Worm (Caenorhabditis elegans) whole organism, young adult: Measurements from ENCODE around the gene sam-4.

Experiments
- B0019.2 ChIP-seq: fragments of 200-800 bp; sonication (Bioruptor generic); conservative IDR thresholded peaks from 2 replicates; pipeline ENCODE4 v1.3.6; 2022; ENCODE audit warnings: missing genetic modification reagents, missing genetic modification characterization, missing compliant biosample characterization
- B0261.1 ChIP-seq: sonication (generic microtip); optimal IDR thresholded peaks from 2 replicates; lab custom pipeline; 2016; ENCODE audit warnings: mild to moderate bottlenecking, missing genetic modification characterization, moderate library complexity, missing compliant biosample characterization
- B0336.3 ChIP-seq: fragments of 200-800 bp; sonication (Bioruptor generic); IDR thresholded peaks from 2 replicates; pipeline ENCODE4 v1.3.6; 2022; ENCODE audit warnings: missing genetic modification characterization, missing compliant biosample characterization
- F39B2.1 ChIP-seq: fragments of 200-800 bp; sonication (Bioruptor generic); IDR thresholded peaks from 2 replicates; pipeline ENCODE4 v1.3.6; 2022; ENCODE audit warnings: missing genetic modification reagents, missing genetic modification characterization, missing compliant biosample characterization
- F49E8.2 ChIP-seq: sonication (generic microtip); optimal IDR thresholded peaks from 3 replicates; lab custom pipeline; 2017; ENCODE audit warnings: missing genetic modification characterization, mild to moderate bottlenecking, missing compliant biosample characterization, antibody characterized with exemption, moderate library complexity; ENCODE audit not compliant: insufficient read depth
- F52B5.7 ChIP-seq: sonication (generic microtip); optimal IDR thresholded peaks from 2 replicates; lab custom pipeline; 2016; ENCODE audit warnings: mild to moderate bottlenecking, missing genetic modification characterization, missing compliant biosample characterization
- F55B11.4 ChIP-seq: sonication (generic microtip); optimal IDR thresholded peaks from 2 replicates; lab custom pipeline; 2016; ENCODE audit warnings: missing compliant biosample characterization, missing genetic modification characterization, borderline replicate concordance; ENCODE audit not compliant: insufficient read depth
- F57A8.1 ChIP-seq: fragments of 200-800 bp; sonication (Bioruptor generic); optimal IDR thresholded peaks from 2 replicates; lab custom pipeline; 2018; ENCODE audit warnings: mild to moderate bottlenecking, missing genetic modification characterization, moderate library complexity, missing compliant biosample characterization
- T26A5.8 ChIP-seq: sonication (generic microtip); optimal IDR thresholded peaks from 2 replicates; lab custom pipeline; 2016; ENCODE audit warnings: missing genetic modification characterization, missing compliant biosample characterization
- Y53G8AR.9 ChIP-seq: fragments of 200-800 bp; sonication (Bioruptor generic); conservative IDR thresholded peaks from 2 replicates; pipeline ENCODE4 v1.3.6; 2022; ENCODE audit warnings: missing genetic modification reagents, missing genetic modification characterization, missing compliant biosample characterization
- aptf-3 ChIP-seq: fragments of 200-800 bp; sonication (Bioruptor generic); IDR thresholded peaks from 2 replicates; pipeline ENCODE4 v1.3.6; 2022; ENCODE audit warnings: missing genetic modification characterization, missing compliant biosample characterization
- athp-1 ChIP-seq: sonication (generic microtip); optimal IDR thresholded peaks from 2 replicates; lab custom pipeline; 2017; ENCODE audit warnings: mild to moderate bottlenecking, missing genetic modification characterization, missing compliant biosample characterization
- attf-5 ChIP-seq: fragments of 200-800 bp; sonication (Bioruptor generic); optimal IDR thresholded peaks from 2 replicates; lab custom pipeline; 2018; ENCODE audit warnings: mild to moderate bottlenecking, missing genetic modification characterization, missing compliant biosample characterization
- attf-6 ChIP-seq: fragments of 200-800 bp; sonication (Bioruptor generic); IDR thresholded peaks from 2 replicates; pipeline ENCODE4 v1.3.6; 2022; ENCODE audit warnings: missing genetic modification reagents, missing genetic modification characterization, missing compliant biosample characterization
- bed-2 ChIP-seq: fragments of 200-800 bp; sonication (Bioruptor generic); IDR thresholded peaks from 2 replicates; pipeline ENCODE4 v1.3.6; 2022; ENCODE audit warnings: missing genetic modification reagents, missing genetic modification characterization, missing compliant biosample characterization
- ccch-3 ChIP-seq: fragments of 200-800 bp; sonication (Bioruptor generic); optimal IDR thresholded peaks from 2 replicates; lab custom pipeline; 2018; ENCODE audit warnings: mild to moderate bottlenecking, missing genetic modification characterization, missing compliant biosample characterization
- cebp-1 ChIP-seq, 2 experiments: fragments of 200-800 bp in 1 of 2; sonication (Bioruptor generic) in 1 of 2; sonication (generic microtip) in 1 of 2; IDR thresholded peaks in 1 of 2; optimal IDR thresholded peaks in 1 of 2; 2 replicates each; pipeline versions ENCODE4 v1.3.6 to Lab custom; 2017 to 2022; ENCODE audit warnings: missing compliant biosample characterization in 2 of 2, missing genetic modification characterization in 2 of 2, mild to moderate bottlenecking in 1 of 2, missing genetic modification reagents in 1 of 2, moderate library complexity in 1 of 2
- ceh-100 ChIP-seq: fragments of 200-800 bp; sonication (Bioruptor generic); IDR thresholded peaks from 2 replicates; pipeline ENCODE4 v1.3.6; 2022; ENCODE audit warnings: missing genetic modification reagents, missing genetic modification characterization, missing compliant biosample characterization
- ceh-91 ChIP-seq: fragments of 200-800 bp; sonication (Bioruptor generic); IDR thresholded peaks from 2 replicates; pipeline ENCODE4 v1.3.6; 2022; ENCODE audit warnings: missing genetic modification reagents, missing genetic modification characterization, missing compliant biosample characterization
- die-1 ChIP-seq: sonication (generic microtip); optimal IDR thresholded peaks from 2 replicates; lab custom pipeline; 2016; ENCODE audit warnings: missing genotype, mild to moderate bottlenecking, missing genetic modification characterization, missing compliant biosample characterization
- dox-1 ChIP-seq: fragments of 200-800 bp; sonication (Bioruptor generic); IDR thresholded peaks from 2 replicates; pipeline ENCODE4 v1.3.6; 2022; ENCODE audit warnings: missing genetic modification reagents, missing genetic modification characterization, missing compliant biosample characterization
- ekl-4 ChIP-seq: fragments of 200-800 bp; sonication (Bioruptor generic); IDR thresholded peaks from 2 replicates; pipeline ENCODE4 v1.3.6; 2022; ENCODE audit warnings: missing genetic modification reagents, missing genetic modification characterization, missing compliant biosample characterization
- ets-4 ChIP-seq: fragments of 200-800 bp; sonication (Bioruptor generic); optimal IDR thresholded peaks from 2 replicates; lab custom pipeline; 2018; ENCODE audit warnings: mild to moderate bottlenecking, missing genetic modification characterization, missing compliant biosample characterization
- hlh-12 ChIP-seq: sonication (generic microtip); optimal IDR thresholded peaks from 2 replicates; lab custom pipeline; 2016; ENCODE audit warnings: missing genetic modification characterization, missing compliant biosample characterization
- hsf-1 ChIP-seq: fragments of 200-800 bp; sonication (Bioruptor generic); IDR thresholded peaks from 2 replicates; pipeline ENCODE4 v1.3.6; 2022; ENCODE audit warnings: missing genetic modification reagents, missing genetic modification characterization, missing compliant biosample characterization
- lag-1 ChIP-seq: fragments of 200-800 bp; sonication (Bioruptor generic); IDR thresholded peaks from 2 replicates; pipeline ENCODE4 v1.3.6; 2022; ENCODE audit warnings: missing genetic modification reagents, missing genetic modification characterization, missing compliant biosample characterization
- let-526 ChIP-seq: fragments of 200-800 bp; sonication (Bioruptor generic); IDR thresholded peaks from 2 replicates; pipeline ENCODE4 v1.3.6; 2022; ENCODE audit warnings: missing genetic modification reagents, missing genetic modification characterization, missing compliant biosample characterization
- lin-26 ChIP-seq: fragments of 200-800 bp; sonication (Bioruptor generic); IDR thresholded peaks from 2 replicates; pipeline ENCODE4 v1.3.6; 2022; ENCODE audit warnings: missing genetic modification reagents, missing genetic modification characterization, missing compliant biosample characterization
- lin-40 ChIP-seq: sonication (generic microtip); optimal IDR thresholded peaks from 2 replicates; lab custom pipeline; 2016; ENCODE audit warnings: missing genetic modification characterization, mild to moderate bottlenecking, missing compliant biosample characterization, missing genotype, missing genetic modification reagents
- lin-54 ChIP-seq: fragments of 200-800 bp; sonication (Bioruptor generic); optimal IDR thresholded peaks from 2 replicates; lab custom pipeline; 2018; ENCODE audit warnings: mild to moderate bottlenecking, missing genetic modification characterization, missing compliant biosample characterization
- madf-10 ChIP-seq: sonication (generic microtip); optimal IDR thresholded peaks from 2 replicates; lab custom pipeline; 2016; ENCODE audit warnings: mild to moderate bottlenecking, missing genetic modification characterization, missing compliant biosample characterization
- madf-3 ChIP-seq: fragments of 200-800 bp; sonication (Bioruptor generic); IDR thresholded peaks from 2 replicates; pipeline ENCODE4 v1.3.6; 2022; ENCODE audit warnings: missing genetic modification reagents, missing genetic modification characterization, missing compliant biosample characterization
- madf-8 ChIP-seq: fragments of 200-800 bp; sonication (Bioruptor generic); conservative IDR thresholded peaks from 2 replicates; pipeline ENCODE4 v1.3.6; 2022; ENCODE audit warnings: missing genetic modification reagents, missing genetic modification characterization, missing compliant biosample characterization
- mxl-1 ChIP-seq: sonication (generic microtip); optimal IDR thresholded peaks from 2 replicates; lab custom pipeline; 2016; ENCODE audit warnings: missing genetic modification characterization, missing compliant biosample characterization
- nhr-179 ChIP-seq: sonication (generic microtip); optimal IDR thresholded peaks from 2 replicates; lab custom pipeline; 2016; ENCODE audit warnings: mild to moderate bottlenecking, missing genetic modification characterization, missing compliant biosample characterization
- pha-4 ChIP-seq: fragments of 150-350 bp; sonication (generic microtip); optimal IDR thresholded peaks from 2 replicates; lab custom pipeline; 2014; ENCODE audit warnings: missing biosample characterization, missing genetic modification reagents, missing genetic modification characterization
- rcor-1 ChIP-seq: fragments of 200-800 bp; sonication (Bioruptor generic); IDR thresholded peaks from 2 replicates; pipeline ENCODE4 v1.3.6; 2022; ENCODE audit warnings: missing genetic modification reagents, missing genetic modification characterization, missing compliant biosample characterization
- snpc-1.3 ChIP-seq: sonication (generic microtip); optimal IDR thresholded peaks from 2 replicates; lab custom pipeline; 2017; ENCODE audit warnings: missing genetic modification characterization, mild to moderate bottlenecking, missing compliant biosample characterization, antibody characterized with exemption, moderate library complexity, missing genotype, missing genetic modification reagents; ENCODE audit not compliant: insufficient read depth
- ztf-3 ChIP-seq: fragments of 200-800 bp; sonication (Bioruptor generic); optimal IDR thresholded peaks from 2 replicates; lab custom pipeline; 2018; ENCODE audit warnings: mild to moderate bottlenecking, missing genetic modification characterization, missing compliant biosample characterization

Gene sam-4

DNA sequence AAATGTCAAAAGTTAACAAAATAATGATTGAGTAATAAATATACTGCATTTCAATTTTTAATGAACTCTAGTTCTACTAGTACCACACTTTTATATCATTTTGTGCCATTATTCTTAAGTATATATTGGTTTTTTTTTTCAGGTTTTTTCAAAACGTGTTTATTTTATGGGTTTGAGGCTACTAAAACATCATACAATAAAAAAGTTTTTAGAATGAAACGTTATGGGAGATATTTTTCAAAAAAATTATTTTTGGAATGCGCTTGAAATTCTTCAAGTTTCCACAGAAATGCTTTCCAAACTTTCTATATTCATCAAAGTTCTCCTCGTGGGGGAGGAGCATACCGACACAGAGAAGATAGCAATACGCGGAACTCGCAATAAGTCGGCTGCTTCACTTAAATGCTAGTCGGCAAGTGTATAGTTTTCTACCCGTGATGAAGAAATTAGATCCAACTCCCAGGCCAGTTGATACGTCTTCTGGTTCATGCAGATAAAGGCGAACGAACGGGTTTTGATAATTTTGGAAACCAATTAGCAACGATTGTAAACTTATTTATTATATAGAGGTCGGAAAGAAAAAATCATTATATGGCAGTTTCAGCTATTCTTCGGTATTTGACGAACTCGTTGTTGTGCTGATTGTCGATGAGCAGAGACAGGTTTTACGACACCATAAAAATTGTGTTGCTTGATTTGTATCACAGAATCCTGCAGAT lies 49.6 kb downstream of the sam-4 start, which contains the start of gene C17G10.10 (continued):
- TF ChIP-seq ccch-3 (GFP tag; lab: Kevin White, UChicago) = no peak
- no peak for TF ChIP-seq athp-1 (tag; lab: Kevin White, UChicago)
- TF ChIP-seq lin-54 (GFP tag; lab: Kevin White, UChicago) = peak; percentile 49
- TF ChIP-seq B0019.2 (GFP tag; lab: Robert Waterston, UW) = no peak
- no peak for TF ChIP-seq F52B5.7 (tag; lab: Kevin White, UChicago)
- TF ChIP-seq ceh-91 = peak; percentile 12; the same call in 1 of the 2 replicates
- TF ChIP-seq cebp-1 (GFP tag; IDR thresholded peaks at IDR 0.05; lab: Robert Waterston, UW) = no peak
- TF ChIP-seq cebp-1 (tag; optimal IDR thresholded peaks at IDR 0.05; lab: Kevin White, UChicago) = no peak
- TF ChIP-seq B0336.3 (GFP tag; lab: Robert Waterston, UW) = peak; percentile 78
- TF ChIP-seq attf-6 (GFP tag; lab: Robert Waterston, UW) = peak; percentile 89
- TF ChIP-seq ztf-3 = no peak
- TF ChIP-seq rcor-1 (GFP tag; lab: Robert Waterston, UW) = peak; percentile 66
- TF ChIP-seq F49E8.2 (tag; lab: Kevin White, UChicago) = peak; percentile 88
- no peak for TF ChIP-seq pha-4 (tag; lab: Kevin White, UChicago)
- TF ChIP-seq bed-2 (GFP tag; lab: Robert Waterston, UW) = no peak
- TF ChIP-seq mxl-1 (tag; lab: Kevin White, UChicago) = no peak
- 0 out of 2 replicates have a peak, but pooled peaks have one; percentile 13 for TF ChIP-seq madf-3 (GFP tag; lab: Robert Waterston, UW)
- peak; percentile 64; the same call in 1 of the 2 replicates for TF ChIP-seq Y53G8AR.9 (GFP tag; lab: Robert Waterston, UW)
- no peak for TF ChIP-seq let-526 (GFP tag; lab: Robert Waterston, UW)
- TF ChIP-seq lin-26 (GFP tag; lab: Robert Waterston, UW) = no peak
- TF ChIP-seq T26A5.8 (tag; lab: Kevin White, UChicago) = no peak
- no peak for TF ChIP-seq nhr-179 (tag; lab: Kevin White, UChicago)
- no peak for TF ChIP-seq aptf-3 (GFP tag; lab: Robert Waterston, UW)
- no peak for TF ChIP-seq hsf-1
- TF ChIP-seq attf-5 = no peak
- no peak for TF ChIP-seq die-1 (tag; lab: Kevin White, UChicago)
- TF ChIP-seq lag-1 (GFP tag; lab: Robert Waterston, UW) = no peak
- peak; percentile 28 for TF ChIP-seq madf-10 (tag; lab: Kevin White, UChicago)
- TF ChIP-seq F57A8.1 = no peak
- peak; percentile 73; the same call in 1 of the 2 replicates for TF ChIP-seq ekl-4 (GFP tag; lab: Robert Waterston, UW)
- TF ChIP-seq F39B2.1 = 0 out of 2 replicates have a peak, but pooled peaks have one; percentile 37
- peak; percentile 9 for TF ChIP-seq B0261.1 (tag; lab: Kevin White, UChicago)
- peak; percentile 45 for TF ChIP-seq madf-8 (GFP tag; lab: Robert Waterston, UW)
- no peak for TF ChIP-seq hlh-12 (tag; lab: Kevin White, UChicago)
- no peak for TF ChIP-seq F55B11.4 (tag; lab: Kevin White, UChicago)
- peak; percentile 79 for TF ChIP-seq dox-1 (GFP tag; lab: Robert Waterston, UW)
- peak; percentile 87 for TF ChIP-seq snpc-1.3 (tag; lab: Kevin White, UChicago)
- TF ChIP-seq ets-4 (GFP tag; lab: Kevin White, UChicago) = no peak
- peak; percentile 75 for TF ChIP-seq lin-40
- TF ChIP-seq ceh-100 = peak; percentile 75
